Worm (Caenorhabditis elegans) whole organism, L4 larva: ENCODE results near the gene Y54F10AR.2.

Experiments used
- T20F7.1 ChIP-seq: fragments of 200-800 bp; sonication (Bioruptor generic); optimal IDR thresholded peaks from 2 replicates; lab custom pipeline; 2018; ENCODE audit warnings: mild to moderate bottlenecking, missing genetic modification characterization, missing compliant biosample characterization
- ZK546.5 ChIP-seq, 2 experiments: sonication (generic microtip); optimal IDR thresholded peaks; 2 replicates each; lab custom pipeline; 2017; ENCODE audit warnings: missing biosample characterization in 2 of 2, missing genetic modification characterization in 2 of 2
- ces-1 ChIP-seq: fragments of 150-350 bp; sonication (generic microtip); optimal IDR thresholded peaks from 4 replicates; lab custom pipeline; 2014; ENCODE audit warnings: missing biosample characterization, missing genetic modification reagents, missing genetic modification characterization
- jun-1 ChIP-seq: fragments of 150-350 bp; optimal IDR thresholded peaks from 2 replicates; lab custom pipeline; 2014; ENCODE audit warnings: missing biosample characterization, missing genetic modification reagents, missing genetic modification characterization
- lin-39 ChIP-seq: fragments of 150-350 bp; optimal IDR thresholded peaks from 2 replicates; lab custom pipeline; 2014; ENCODE audit warnings: missing biosample characterization, missing genetic modification reagents, missing genetic modification characterization
- nhr-237 ChIP-seq: sonication (generic microtip); optimal IDR thresholded peaks from 2 replicates; lab custom pipeline; 2017; ENCODE audit warnings: missing biosample characterization, missing genetic modification characterization
- pha-4 ChIP-seq, 2 experiments: fragments of 150-350 bp in 1 of 2; fragments of 200-800 bp in 1 of 2; sonication (Bioruptor generic) in 1 of 2; IDR thresholded peaks in 1 of 2; optimal IDR thresholded peaks in 1 of 2; 2 replicates each; pipeline versions ENCODE4 v1.3.6 to Lab custom; 2014 to 2022; ENCODE audit warnings: missing genetic modification characterization in 2 of 2, missing genetic modification reagents in 2 of 2, missing biosample characterization in 1 of 2, missing compliant biosample characterization in 1 of 2
- vab-7 ChIP-seq: fragments of 200-800 bp; sonication (Bioruptor generic); IDR thresholded peaks from 2 replicates; pipeline ENCODE4 v1.3.6; 2022; ENCODE audit warnings: missing genetic modification reagents, missing genetic modification characterization, missing compliant biosample characterization
- zip-11 ChIP-seq: fragments of 200-800 bp; sonication (Bioruptor generic); IDR thresholded peaks from 2 replicates; pipeline ENCODE4 v1.3.6; 2022; ENCODE audit warnings: missing genetic modification characterization, missing compliant biosample characterization

- no peak for TF ChIP-seq nhr-237 (tag; lab: Kevin White, UChicago)
- TF ChIP-seq T20F7.1 (GFP tag; lab: Kevin White, UChicago) = no peak
- TF ChIP-seq ces-1 (GFP tag; lab: Kevin White, UChicago) = no peak
- TF ChIP-seq jun-1 = no peak
- TF ChIP-seq pha-4 (GFP tag; IDR thresholded peaks at IDR 0.05; lab: Robert Waterston, UW) = no peak; the same call in 1 of the 2 replicates
- TF ChIP-seq pha-4 (tag; optimal IDR thresholded peaks at IDR 0.05; lab: Kevin White, UChicago) = no peak
- no peak for TF ChIP-seq lin-39
- TF ChIP-seq vab-7 (GFP tag; lab: Robert Waterston, UW) = no peak
- TF ChIP-seq zip-11 (GFP tag; lab: Robert Waterston, UW) = no peak
- TF ChIP-seq ZK546.5 (tag; optimal IDR thresholded peaks at IDR 0.05; lab: Kevin White, UChicago) = no peak
Measured at ce11 chrIII:2563033-2563656, 8.2 kb downstream of the Y54F10AR.2 start.
